Fruit fly (Drosophila melanogaster): ENCODE measurements around the gene CG9123.

Gene CG9123

DNA sequence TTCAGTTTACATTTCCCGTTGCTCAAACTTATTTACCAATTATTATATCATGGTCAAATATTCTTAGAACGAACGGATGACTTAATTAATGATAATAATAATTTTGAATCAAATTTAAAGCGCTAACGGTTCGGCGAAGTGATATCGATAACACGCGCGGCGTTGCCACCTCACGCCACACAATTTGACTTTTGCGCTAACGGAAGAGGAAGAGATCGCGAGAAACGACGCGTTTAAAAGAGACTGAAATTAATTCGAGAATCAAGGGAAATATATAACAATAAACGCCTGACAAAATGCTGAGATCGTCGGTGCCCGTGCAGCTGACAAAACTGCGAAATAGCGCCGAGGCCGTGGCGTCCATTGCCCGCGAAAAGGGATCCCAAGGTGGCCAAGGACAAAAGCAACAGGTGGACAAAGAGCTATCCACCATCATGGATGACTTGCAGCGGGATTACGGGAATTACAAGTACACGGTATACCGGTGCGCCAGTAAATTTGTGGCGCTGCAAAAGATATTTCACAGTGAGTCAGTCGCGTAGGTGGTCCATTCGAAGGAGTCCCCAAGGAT lies 13.7 kb downstream of the CG9123 start, which contains the start of gene dah (continued):
- TF ChIP-seq stwl (tag; optimal IDR thresholded peaks at IDR 0.05) (peak; percentile 39), CG17385 (GFP tag; optimal IDR thresholded peaks at IDR 0.05) (peak; percentile 95), CG17186 (GFP tag; optimal IDR thresholded peaks at IDR 0.05) (peak; percentile 56), bbx (GFP tag; IDR thresholded peaks at IDR 0.05; ENCODE audit: partially characterized antibody) (peak; percentile 44), Dek (tag; optimal IDR thresholded peaks at IDR 0.05) (no peak), Hr51 (GFP tag; optimal IDR thresholded peaks at IDR 0.05) (peak in 1 of 2 experiments; percentile 15), jumu (GFP tag; optimal IDR thresholded peaks at IDR 0.05) (no peak), ftz-f1 (GFP tag; optimal IDR thresholded peaks at IDR 0.05) (peak; percentile 49), trem (tag; optimal IDR thresholded peaks at IDR 0.05) (peak; percentile 35), lilli (GFP tag; optimal IDR thresholded peaks at IDR 0.05) (no peak), MBD-R2 (GFP tag; IDR thresholded peaks at IDR 0.05) (peak; percentile 53), CG15514 (GFP tag; optimal IDR thresholded peaks at IDR 0.05) (peak; percentile 49), gfzf (GFP tag; optimal IDR thresholded peaks at IDR 0.05) (peak; percentile 31)

DNA sequence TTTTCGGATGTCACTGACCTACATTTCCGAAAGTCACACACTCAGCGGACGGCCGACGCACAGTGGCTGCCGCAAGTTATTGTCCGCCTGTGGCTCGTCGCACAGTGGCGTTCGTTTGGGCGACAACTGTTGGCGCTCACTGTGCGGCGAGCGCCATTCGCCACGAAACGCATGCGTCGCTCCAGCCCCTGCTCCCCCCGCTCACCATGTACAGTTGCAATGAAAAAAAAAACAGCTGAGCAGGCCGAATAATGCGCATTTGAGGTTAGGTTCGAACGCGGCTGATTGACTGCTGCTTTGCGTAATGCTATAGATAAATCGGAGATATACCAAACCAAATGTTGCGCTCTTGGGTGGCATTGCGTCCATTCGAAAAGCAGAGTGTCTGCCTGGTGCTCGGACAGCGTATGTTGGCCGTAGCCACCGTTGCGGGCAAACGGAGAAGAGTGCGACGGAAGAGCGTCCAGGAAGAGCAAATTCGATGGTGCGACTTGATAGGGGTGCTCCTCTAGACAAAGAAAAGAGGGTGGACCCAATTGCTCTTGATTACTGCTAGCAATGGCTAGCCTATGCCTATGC lies 18.5 kb downstream of the CG9123 start:
- TF ChIP-seq fd102C (GFP tag; optimal IDR thresholded peaks at IDR 0.05), result no peak
- TF ChIP-seq Spps (tag; optimal IDR thresholded peaks at IDR 0.05), result peak; percentile 12
- peak; percentile 91 for TF ChIP-seq CG11247 (GFP tag; IDR thresholded peaks at IDR 0.05)
- TF ChIP-seq jumu (GFP tag; optimal IDR thresholded peaks at IDR 0.05), result peak; percentile 92
- peak; percentile 76 for TF ChIP-seq kah (GFP tag; optimal IDR thresholded peaks at IDR 0.05)
- TF ChIP-seq Bgb (GFP tag; IDR thresholded peaks at IDR 0.05; ENCODE audit: partially characterized antibody), result peak; percentile 67
- TF ChIP-seq maf-S (GFP tag; optimal IDR thresholded peaks at IDR 0.05), result peak; percentile 75
- peak; percentile 72 for TF ChIP-seq CG16815 (GFP tag; optimal IDR thresholded peaks at IDR 0.05)
- peak; percentile 97 for TF ChIP-seq CG34422 (GFP tag; IDR thresholded peaks at IDR 0.05)
- TF ChIP-seq fd3F (GFP tag; optimal IDR thresholded peaks at IDR 0.05), result peak; percentile 47
- TF ChIP-seq CG4424 (GFP tag; optimal IDR thresholded peaks at IDR 0.05), result peak; percentile 68
- peak; percentile 94 for TF ChIP-seq Hr3 (GFP tag; optimal IDR thresholded peaks at IDR 0.05)
- peak; percentile 94 for TF ChIP-seq zfh1 (GFP tag; IDR thresholded peaks at IDR 0.05)
- no peak for TF ChIP-seq fru (optimal IDR thresholded peaks at IDR 0.05)
- TF ChIP-seq CG2678 (tag; optimal IDR thresholded peaks at IDR 0.05), result peak; percentile 72
- TF ChIP-seq CoRest (tag; optimal IDR thresholded peaks at IDR 0.05), result peak; percentile 70
- TF ChIP-seq sqz (GFP tag; optimal IDR thresholded peaks at IDR 0.05), result peak; percentile 98
- TF ChIP-seq CG15696 (tag; optimal IDR thresholded peaks at IDR 0.05), result peak; percentile 37
- TF ChIP-seq inv (GFP tag; IDR thresholded peaks at IDR 0.05; ENCODE audit: partially characterized antibody), result peak; percentile 44; the same call in 1 of the 2 replicates
- TF ChIP-seq Ets65A (GFP tag), result peak; percentile 98
- no peak for TF ChIP-seq Kr (GFP tag; optimal IDR thresholded peaks at IDR 0.05)
- TF ChIP-seq Hr39 (optimal IDR thresholded peaks at IDR 0.05), result no peak
- TF ChIP-seq Antp (GFP tag; optimal IDR thresholded peaks at IDR 0.05), result peak; percentile 96
- peak; percentile 39 for TF ChIP-seq CTCF (GFP tag; optimal IDR thresholded peaks at IDR 0.05)
- TF ChIP-seq CG6689 (GFP tag; IDR thresholded peaks at IDR 0.05), result peak; percentile 81
- TF ChIP-seq otp (GFP tag; IDR thresholded peaks at IDR 0.05), result peak; percentile 88
- peak; percentile 54 for TF ChIP-seq Hey (tag; optimal IDR thresholded peaks at IDR 0.05)
- peak; percentile 84 for TF ChIP-seq CG43689 (GFP tag; IDR thresholded peaks at IDR 0.05)
- TF ChIP-seq CG7556 (GFP tag; optimal IDR thresholded peaks at IDR 0.05), result peak; percentile 64
- TF ChIP-seq gsb-n (tag; optimal IDR thresholded peaks at IDR 0.05), result no peak
- TF ChIP-seq CG8359 (GFP tag; optimal IDR thresholded peaks at IDR 0.05; ENCODE audit: borderline replicate concordance), result peak; percentile 32
- peak; percentile 48; the same call in 1 of the 3 replicates for TF ChIP-seq CG11695 (GFP tag; IDR thresholded peaks at IDR 0.05)
- peak; percentile 76 for TF ChIP-seq CG9876 (GFP tag; optimal IDR thresholded peaks at IDR 0.05)
- no peak for TF ChIP-seq Sin3A (optimal IDR thresholded peaks at IDR 0.05)
- TF ChIP-seq exex (tag; optimal IDR thresholded peaks at IDR 0.05), result peak; percentile 51
- TF ChIP-seq Fer1 (GFP tag; optimal IDR thresholded peaks at IDR 0.05), result peak; percentile 90
- TF ChIP-seq Xbp1 (GFP tag; optimal IDR thresholded peaks at IDR 0.05), result peak; percentile 91

Measured in whole organism, embryonic.